Worm (Caenorhabditis elegans): Measurements from ENCODE around the gene lgc-57.
A peak's percentile ranks its signal among the peaks of the same experiment; 100 is the strongest.

Gene lgc-57

ce11 chrII:10694713-10695112 is at the start of gene lgc-57:
TSS of gene lgc-57 (plus strand) at chrII:10695013.
- TF ChIP-seq ztf-11 (tag; optimal IDR thresholded peaks at IDR 0.05) (no peak), elt-3 (tag; optimal IDR thresholded peaks at IDR 0.05) (no peak), nhr-28 (tag; optimal IDR thresholded peaks at IDR 0.05) (no peak), snpc-4 (tag; optimal IDR thresholded peaks at IDR 0.05) (no peak), blmp-1 (tag; optimal IDR thresholded peaks at IDR 0.05) (no peak), lin-32 (GFP tag; optimal IDR thresholded peaks at IDR 0.05) (no peak), mab-5 (tag; optimal IDR thresholded peaks at IDR 0.05) (no peak), ham-2 (GFP tag; optimal IDR thresholded peaks at IDR 0.05) (no peak), flh-1 (GFP tag; optimal IDR thresholded peaks at IDR 0.05) (no peak), M03D4.4 (tag; optimal IDR thresholded peaks at IDR 0.05) (no peak), sptf-1 (tag; optimal IDR thresholded peaks at IDR 0.05) (no peak), unc-62 (GFP tag; optimal IDR thresholded peaks at IDR 0.05) (no peak), pha-4 (tag; optimal IDR thresholded peaks at IDR 0.05) (no peak)

DNA sequence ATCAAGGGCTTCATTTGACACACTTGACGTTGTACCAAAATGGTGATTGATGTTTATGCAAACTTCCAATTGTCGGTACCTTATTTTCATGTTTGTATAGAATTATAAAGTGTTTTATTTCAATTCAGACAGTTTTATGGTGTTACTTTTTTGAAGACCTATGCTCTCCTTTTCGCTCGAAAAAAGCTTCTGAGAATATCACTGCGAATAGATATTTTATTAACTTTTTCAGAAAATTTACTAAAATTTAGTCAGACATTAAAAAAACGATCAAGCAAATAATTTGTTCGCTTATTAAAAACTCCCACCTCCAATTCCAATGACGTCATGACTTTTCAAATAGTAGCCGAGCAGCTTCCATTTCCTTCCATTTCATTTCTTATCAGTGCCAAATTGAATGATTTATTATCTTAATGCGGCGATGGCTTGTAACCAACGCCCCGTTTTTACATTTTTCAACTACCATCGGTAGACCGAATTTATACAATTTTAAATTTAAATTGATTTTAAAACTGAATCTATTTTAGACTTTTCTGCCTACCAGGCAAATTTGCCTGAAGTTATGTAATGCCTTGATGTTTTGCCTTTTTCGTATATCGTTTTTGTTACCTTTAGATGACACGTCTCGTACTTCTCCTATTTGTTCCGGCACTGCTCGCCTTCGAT is 47.8 kb upstream of the lgc-57 start, which contains the start of gene M28.10:
Gene M28.10 (plus strand): TSS at position 616 of the 666 bp plus-strand sequence.
- TF ChIP-seq bed-3 (GFP tag; optimal IDR thresholded peaks at IDR 0.05) (no peak), M03D4.4 (tag; optimal IDR thresholded peaks at IDR 0.05) (no peak), snpc-4 (tag; optimal IDR thresholded peaks at IDR 0.05) (no peak), ces-1 (GFP tag; optimal IDR thresholded peaks at IDR 0.05) (no peak), nhr-237 (tag; optimal IDR thresholded peaks at IDR 0.05) (no peak), cnd-1 (tag; optimal IDR thresholded peaks at IDR 0.05) (no peak), sem-2 (GFP tag; optimal IDR thresholded peaks at IDR 0.05) (no peak), drap-1 (GFP tag; optimal IDR thresholded peaks at IDR 0.05) (no peak), ham-2 (GFP tag; optimal IDR thresholded peaks at IDR 0.05) (no peak), lin-32 (GFP tag; optimal IDR thresholded peaks at IDR 0.05) (no peak), mls-2 (tag; optimal IDR thresholded peaks at IDR 0.05) (no peak)

DNA sequence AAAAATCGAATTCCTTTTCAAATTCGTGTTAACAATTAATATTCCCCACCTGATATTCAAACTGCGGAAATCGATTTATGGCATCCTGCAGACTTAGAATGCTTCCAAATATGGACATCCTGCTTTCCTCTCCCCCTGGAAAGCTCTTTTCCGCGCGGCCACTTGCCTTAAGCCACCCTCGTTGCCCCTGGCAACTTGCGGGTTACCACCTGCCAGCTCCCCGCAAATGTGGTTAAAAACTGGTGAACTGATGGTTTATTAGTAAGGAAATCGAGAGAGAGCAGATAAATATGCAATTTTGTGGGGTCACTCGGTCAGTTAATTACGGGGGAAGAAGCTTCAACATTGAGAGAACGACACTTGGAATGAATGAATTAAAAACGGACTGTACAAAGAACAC is 42.7 kb upstream of the lgc-57 start, which contains the start of gene nphp-1:
Gene nphp-1 (minus strand): TSS at position 145 of the 400 bp plus-strand sequence.
- TF ChIP-seq bed-3 (GFP tag; optimal IDR thresholded peaks at IDR 0.05) (no peak), lin-32 (GFP tag; optimal IDR thresholded peaks at IDR 0.05) (peak; percentile 40), cnd-1 (tag; optimal IDR thresholded peaks at IDR 0.05) (no peak), pha-4 (tag; optimal IDR thresholded peaks at IDR 0.05) (no peak), nhr-76 (tag; optimal IDR thresholded peaks at IDR 0.05) (no peak), nhr-12 (tag; optimal IDR thresholded peaks at IDR 0.05) (no peak), zip-8 (tag; optimal IDR thresholded peaks at IDR 0.05) (no peak), lin-13 (tag; optimal IDR thresholded peaks at IDR 0.05) (no peak), sptf-1 (tag; optimal IDR thresholded peaks at IDR 0.05) (no peak), unc-120 (tag; optimal IDR thresholded peaks at IDR 0.05; ENCODE audit: poor library complexity, severe bottlenecking) (peak; percentile 12), mls-2 (tag; optimal IDR thresholded peaks at IDR 0.05) (no peak), unc-62 (GFP tag; optimal IDR thresholded peaks at IDR 0.05) (no peak)

DNA sequence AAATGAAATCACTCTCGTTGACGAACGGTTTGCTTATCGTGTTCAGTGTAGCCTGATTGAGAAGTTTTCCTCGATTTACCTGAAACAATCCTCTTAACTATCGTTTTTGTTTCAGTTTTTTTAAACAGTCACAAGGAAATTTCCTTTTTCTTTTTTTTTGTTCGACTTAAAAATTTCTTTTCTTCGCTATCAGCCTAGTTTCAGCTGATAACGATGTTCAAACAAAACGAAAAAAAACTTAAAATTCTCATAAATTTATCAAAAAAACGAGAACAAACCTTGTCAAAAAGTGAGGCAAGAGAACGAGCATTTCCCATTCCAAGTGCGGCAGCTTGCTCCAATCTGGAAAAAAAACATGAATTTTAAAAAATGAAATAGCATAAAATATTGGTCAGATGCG is 41.3 kb upstream of the lgc-57 start:
- TF ChIP-seq tbx-8 (GFP tag; optimal IDR thresholded peaks at IDR 0.05) (no peak), ham-2 (GFP tag; optimal IDR thresholded peaks at IDR 0.05) (no peak), nhr-2 (tag; optimal IDR thresholded peaks at IDR 0.05) (no peak), sptf-1 (tag; optimal IDR thresholded peaks at IDR 0.05) (no peak), mls-2 (tag; optimal IDR thresholded peaks at IDR 0.05) (no peak), nhr-237 (tag; optimal IDR thresholded peaks at IDR 0.05) (no peak), M03D4.4 (tag; optimal IDR thresholded peaks at IDR 0.05) (no peak), zip-8 (tag; optimal IDR thresholded peaks at IDR 0.05) (no peak), ces-1 (GFP tag; optimal IDR thresholded peaks at IDR 0.05) (no peak), mep-1 (tag; optimal IDR thresholded peaks at IDR 0.05) (no peak), ztf-11 (tag; optimal IDR thresholded peaks at IDR 0.05) (no peak), flh-1 (GFP tag; optimal IDR thresholded peaks at IDR 0.05) (no peak), nhr-76 (tag; optimal IDR thresholded peaks at IDR 0.05) (no peak), cnd-1 (tag; optimal IDR thresholded peaks at IDR 0.05) (no peak), nhr-12 (tag; optimal IDR thresholded peaks at IDR 0.05) (no peak), elt-3 (tag; optimal IDR thresholded peaks at IDR 0.05) (no peak), lsy-2 (tag; optimal IDR thresholded peaks at IDR 0.05) (no peak), pha-4 (tag; optimal IDR thresholded peaks at IDR 0.05) (no peak), unc-62 (GFP tag; optimal IDR thresholded peaks at IDR 0.05) (no peak)

ce11 chrII:10654435-10654834 is 40.4 kb upstream of the lgc-57 start:
- TF ChIP-seq nhr-76 (tag; optimal IDR thresholded peaks at IDR 0.05), result no peak
- TF ChIP-seq mep-1 (tag; optimal IDR thresholded peaks at IDR 0.05), result no peak
- TF ChIP-seq ceh-39 (tag; optimal IDR thresholded peaks at IDR 0.05), result no peak
- no peak for TF ChIP-seq pha-4 (tag; optimal IDR thresholded peaks at IDR 0.05)
- no peak for TF ChIP-seq lin-13 (tag; optimal IDR thresholded peaks at IDR 0.05)
- TF ChIP-seq snpc-4 (tag; optimal IDR thresholded peaks at IDR 0.05), result no peak
- TF ChIP-seq ham-2 (GFP tag; optimal IDR thresholded peaks at IDR 0.05), result no peak
- no peak for TF ChIP-seq sem-2 (GFP tag; optimal IDR thresholded peaks at IDR 0.05)

All from whole organism, mixed stage, embryonic.